Fruit fly (Drosophila melanogaster) whole organism: Measurements from ENCODE around the gene anne.

Source experiments
- CG8478 ChIP-seq: fragments of >200 bp; optimal IDR thresholded peaks from 2 replicates; lab custom pipeline; 2018; ENCODE audit warnings: inconsistent platforms
- Dll ChIP-seq: fragments of >200 bp; optimal IDR thresholded peaks from 2 replicates; lab custom pipeline; 2017
- EcR ChIP-seq, 2 experiments: fragments of >200 bp; optimal IDR thresholded peaks; 2 replicates each; lab custom pipeline; 2017; ENCODE audit warnings: missing biosample characterization in 2 of 2, missing genetic modification characterization in 2 of 2, missing genetic modification reagents in 2 of 2
- pan ChIP-seq: fragments of >200 bp; optimal IDR thresholded peaks from 2 replicates; lab custom pipeline; 2017
- psq ChIP-seq: fragments of >200 bp; optimal IDR thresholded peaks from 2 replicates; lab custom pipeline; 2017
- usp ChIP-seq: fragments of >200 bp; optimal IDR thresholded peaks from 2 replicates; lab custom pipeline; 2017; ENCODE audit warnings: missing biosample characterization, missing genetic modification characterization, mixed read lengths

Gene anne

DNA sequence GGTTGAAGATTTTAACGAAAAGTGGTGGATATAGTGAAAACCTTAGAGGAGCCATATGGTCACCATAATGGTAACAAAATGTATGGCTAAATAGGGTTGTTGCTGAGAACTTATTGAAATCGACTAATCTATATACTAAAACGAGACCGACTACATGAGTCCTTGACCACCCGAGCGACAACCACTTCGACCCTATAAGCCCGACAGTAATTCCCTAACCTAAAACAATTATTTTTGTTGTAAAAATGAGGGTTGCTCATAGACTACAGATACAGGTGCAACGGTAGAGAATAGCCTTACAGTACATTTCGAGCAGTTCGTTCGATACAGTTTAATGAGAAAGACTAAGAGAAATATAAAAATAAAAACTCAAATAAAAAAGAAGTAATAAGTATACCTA is 18.4 kb downstream of the anne start, which contains the start of gene CG32006:
TSS of gene CG32006 (plus strand) at position 312 of the 400 bp plus-strand sequence.
- TF ChIP-seq psq (lab: Kevin White, UChicago) (no peak), EcR (GFP tag; optimal IDR thresholded peaks at IDR 0.05; lab: Kevin White, UChicago) (no peak), Dll (lab: Kevin White, UChicago) (no peak), usp (GFP tag; lab: Kevin White, UChicago) (no peak), pan (lab: Kevin White, UChicago) (no peak), CG8478 (no peak)

- TF ChIP-seq EcR (GFP tag; optimal IDR thresholded peaks at IDR 0.05; lab: Kevin White, UChicago), result no peak
Measured at dm6 chr4:155977-156376, 24.0 kb downstream of the anne start, which contains the start of gene CG31997. CG31997 (minus strand) TSS chr4:156060.

dm6 chr4:165159-165558 is 33.1 kb downstream of the anne start:
- TF ChIP-seq psq (lab: Kevin White, UChicago), result no peak
- no peak for TF ChIP-seq EcR (GFP tag; optimal IDR thresholded peaks at IDR 0.05; lab: Kevin White, UChicago)
- TF ChIP-seq pan (lab: Kevin White, UChicago), result no peak
- TF ChIP-seq Dll (lab: Kevin White, UChicago), result no peak
- no peak for TF ChIP-seq CG8478
- TF ChIP-seq usp (GFP tag; lab: Kevin White, UChicago), result no peak

- TF ChIP-seq psq (lab: Kevin White, UChicago) (no peak), usp (GFP tag; lab: Kevin White, UChicago) (no peak), Dll (lab: Kevin White, UChicago) (no peak), CG8478 (no peak), pan (lab: Kevin White, UChicago) (no peak), EcR (GFP tag; optimal IDR thresholded peaks at IDR 0.05; lab: Kevin White, UChicago) (no peak)
Measured at dm6 chr4:167515-167914, 35.5 kb downstream of the anne start.

- TF ChIP-seq Dll (lab: Kevin White, UChicago), result no peak
- TF ChIP-seq EcR (GFP tag; optimal IDR thresholded peaks at IDR 0.05; lab: Kevin White, UChicago), result no peak
- TF ChIP-seq pan (lab: Kevin White, UChicago), result no peak
- TF ChIP-seq usp (GFP tag; lab: Kevin White, UChicago), result no peak
- TF ChIP-seq psq (lab: Kevin White, UChicago), result no peak
- no peak for TF ChIP-seq CG8478
Measured at dm6 chr4:174526-174925, 42.5 kb downstream of the anne start.

- TF ChIP-seq pan (lab: Kevin White, UChicago) (no peak), EcR (GFP tag; optimal IDR thresholded peaks at IDR 0.05; lab: Kevin White, UChicago) (no peak), Dll (lab: Kevin White, UChicago) (no peak), CG8478 (no peak), usp (GFP tag; lab: Kevin White, UChicago) (no peak), psq (lab: Kevin White, UChicago) (no peak)
Measured at dm6 chr4:175245-175644, 43.2 kb downstream of the anne start, which contains the start of gene CG33978. CG33978 (minus strand) TSS chr4:175639.

DNA sequence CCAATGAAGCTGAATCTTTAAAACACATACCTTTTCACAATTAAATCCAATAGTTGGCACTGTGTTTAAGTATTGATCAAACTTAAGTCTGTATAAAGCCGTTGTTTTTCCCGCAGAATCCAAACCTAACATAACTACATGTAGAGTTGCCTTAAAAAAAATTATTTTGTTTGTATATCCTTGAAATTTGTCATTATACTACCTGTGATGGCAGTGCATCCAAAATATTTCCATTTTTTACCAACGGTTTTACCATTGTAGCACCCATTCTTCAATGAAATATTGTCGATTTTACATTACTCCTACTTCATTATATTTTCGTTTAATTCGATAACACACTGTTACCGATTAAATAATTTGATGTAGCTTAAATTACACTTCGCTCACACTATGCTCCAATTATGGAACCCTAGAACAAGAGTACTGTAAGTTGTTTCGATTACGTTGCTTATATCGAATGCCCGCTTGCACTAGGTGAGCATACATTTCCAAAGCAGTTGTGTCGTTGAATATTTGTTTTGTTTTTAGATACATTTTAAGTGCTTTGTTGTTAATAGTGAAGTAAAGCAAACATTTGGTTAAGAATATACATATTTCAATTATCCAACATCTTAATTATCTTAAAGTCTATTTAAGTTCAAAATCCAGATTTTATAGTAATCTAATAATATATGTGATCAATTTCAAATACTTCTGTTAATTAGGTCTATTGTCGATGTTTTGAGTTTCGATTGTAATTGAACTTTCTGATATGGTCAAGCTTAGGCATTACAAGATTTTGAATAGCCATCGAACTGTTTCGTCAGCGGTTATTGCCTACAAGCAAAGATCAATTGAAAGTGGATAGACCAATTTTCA is 47.3 kb downstream of the anne start, which contains the start of gene Arl4:
TSS of gene Arl4 (minus strand) at position 328 of the 858 bp plus-strand sequence.
- no peak for TF ChIP-seq usp (GFP tag; lab: Kevin White, UChicago)
- TF ChIP-seq pan (lab: Kevin White, UChicago), result no peak
- no peak for TF ChIP-seq Dll (lab: Kevin White, UChicago)
- no peak for TF ChIP-seq psq (lab: Kevin White, UChicago)
- TF ChIP-seq CG8478, result no peak
- TF ChIP-seq EcR (GFP tag; optimal IDR thresholded peaks at IDR 0.05; lab: Kevin White, UChicago), result no peak

dm6 chr4:179920-180261 is 47.9 kb downstream of the anne start:
- TF ChIP-seq usp (GFP tag; lab: Kevin White, UChicago), result no peak
- TF ChIP-seq Dll (lab: Kevin White, UChicago), result no peak
- no peak for TF ChIP-seq CG8478
- no peak for TF ChIP-seq EcR (GFP tag; optimal IDR thresholded peaks at IDR 0.05; lab: Kevin White, UChicago)
- no peak for TF ChIP-seq psq (lab: Kevin White, UChicago)
- no peak for TF ChIP-seq pan (lab: Kevin White, UChicago)

- TF ChIP-seq Dll (lab: Kevin White, UChicago) (no peak), EcR (GFP tag; optimal IDR thresholded peaks at IDR 0.05; lab: Kevin White, UChicago) (no peak)
Measured at dm6 chr4:180780-181179, 48.8 kb downstream of the anne start.

DNA sequence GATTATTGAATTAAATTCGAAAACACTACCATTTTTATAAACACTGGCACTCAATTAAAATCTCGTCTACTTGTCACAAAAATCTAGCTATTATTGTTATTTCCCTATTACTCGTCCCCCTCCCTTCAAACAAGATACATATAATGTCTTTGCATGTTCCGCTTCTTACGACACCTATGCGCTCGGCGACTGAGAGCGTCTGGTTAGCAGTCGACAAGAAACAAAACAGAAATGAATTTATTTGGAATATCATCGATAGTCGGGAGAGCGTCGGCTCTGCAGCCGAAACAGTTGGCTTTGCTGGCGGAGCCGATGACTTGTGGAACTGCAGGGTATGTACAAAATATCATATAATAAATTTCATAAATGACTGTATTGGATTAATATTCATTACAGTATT is 49.6 kb downstream of the anne start:
- TF ChIP-seq CG8478 (no peak), pan (lab: Kevin White, UChicago) (no peak), usp (GFP tag; lab: Kevin White, UChicago) (no peak), EcR (GFP tag; optimal IDR thresholded peaks at IDR 0.05; lab: Kevin White, UChicago) (no peak), Dll (lab: Kevin White, UChicago) (no peak), psq (lab: Kevin White, UChicago) (no peak)

- no peak for TF ChIP-seq psq (lab: Kevin White, UChicago)
- no peak for TF ChIP-seq usp (GFP tag; lab: Kevin White, UChicago)
- no peak for TF ChIP-seq EcR (GFP tag; optimal IDR thresholded peaks at IDR 0.05; lab: Kevin White, UChicago)
- no peak for TF ChIP-seq pan (lab: Kevin White, UChicago)
- no peak for TF ChIP-seq CG8478
Measured at dm6 chr4:183681-184080, 51.7 kb downstream of the anne start.

DNA sequence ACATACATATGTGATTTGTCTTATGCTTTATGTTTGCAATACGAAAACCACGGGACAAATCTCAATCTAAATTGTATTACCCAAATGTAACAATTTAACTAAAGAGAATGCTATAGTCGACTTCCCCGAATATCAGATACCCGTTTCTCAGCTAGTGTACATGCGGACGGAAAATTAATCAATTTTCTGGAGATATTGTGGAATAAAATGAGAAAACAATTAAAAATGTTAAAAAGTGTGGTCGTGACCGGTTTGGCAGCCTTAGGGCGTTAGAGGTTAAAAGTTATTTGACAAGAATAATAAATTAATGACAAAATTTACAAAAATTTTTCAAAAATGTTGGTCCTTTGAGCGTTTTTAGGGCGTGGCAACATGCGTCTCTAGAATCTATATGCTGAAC is 60.5 kb downstream of the anne start:
- no peak for TF ChIP-seq usp (GFP tag; lab: Kevin White, UChicago)
- no peak for TF ChIP-seq Dll (lab: Kevin White, UChicago)
- TF ChIP-seq CG8478, result no peak
- no peak for TF ChIP-seq EcR (GFP tag; optimal IDR thresholded peaks at IDR 0.05; lab: Kevin White, UChicago)
- TF ChIP-seq psq (lab: Kevin White, UChicago), result no peak
- no peak for TF ChIP-seq pan (lab: Kevin White, UChicago)
